Worm (Caenorhabditis elegans) whole organism, L4 larva: ENCODE measurements around the gene nlp-28.

Source experiments
- F44E2.7 ChIP-seq: fragments of 200-800 bp; sonication (Bioruptor generic); IDR thresholded peaks from 2 replicates; pipeline ENCODE4 v2.1.2; 2022; ENCODE audit warnings: missing genetic modification characterization, missing compliant biosample characterization
- T20F7.1 ChIP-seq: fragments of 200-800 bp; sonication (Bioruptor generic); optimal IDR thresholded peaks from 2 replicates; lab custom pipeline; 2018; ENCODE audit warnings: mild to moderate bottlenecking, missing genetic modification characterization, missing compliant biosample characterization
- Y48G9A.11 ChIP-seq: fragments of 200-800 bp; sonication (Bioruptor generic); IDR thresholded peaks from 2 replicates; pipeline ENCODE4 v1.3.6; 2022; ENCODE audit warnings: missing genetic modification reagents, missing genetic modification characterization, missing compliant biosample characterization
- ZK546.5 ChIP-seq, 2 experiments: sonication (generic microtip); optimal IDR thresholded peaks; 2 replicates each; lab custom pipeline; 2017; ENCODE audit warnings: missing biosample characterization in 2 of 2, missing genetic modification characterization in 2 of 2
- ama-1 ChIP-seq: fragments of 150-350 bp; optimal IDR thresholded peaks from 2 replicates; lab custom pipeline; 2014; ENCODE audit warnings: inconsistent platforms, mixed read lengths
- ceh-20 ChIP-seq: fragments of 200-800 bp; sonication (Bioruptor generic); IDR thresholded peaks from 2 replicates; pipeline ENCODE4 v1.3.6; 2022; ENCODE audit warnings: missing genetic modification reagents, missing genetic modification characterization, missing compliant biosample characterization
- ceh-28 ChIP-seq: fragments of 150-350 bp; optimal IDR thresholded peaks from 2 replicates; lab custom pipeline; 2014; ENCODE audit warnings: missing biosample characterization, missing genetic modification reagents, missing genetic modification characterization
- daf-16 ChIP-seq, 3 experiments: sonication (generic microtip); optimal IDR thresholded peaks; 2 replicates each; lab custom pipeline; 2016 to 2017; ENCODE audit warnings: missing genetic modification characterization in 3 of 3, missing genetic modification reagents in 3 of 3, mild to moderate bottlenecking in 2 of 3, missing compliant biosample characterization in 2 of 3, missing biosample characterization in 1 of 3, moderate library complexity in 1 of 3
- dmd-6 ChIP-seq: fragments of 200-800 bp; sonication (Bioruptor generic); IDR thresholded peaks from 2 replicates; pipeline ENCODE4 v1.3.6; 2022; ENCODE audit warnings: missing genetic modification reagents, missing genetic modification characterization, missing compliant biosample characterization
- dmd-9 ChIP-seq: fragments of 200-800 bp; sonication (Bioruptor generic); IDR thresholded peaks from 2 replicates; pipeline ENCODE4 v1.3.6; 2022; ENCODE audit warnings: missing genetic modification reagents, missing genetic modification characterization, missing compliant biosample characterization
- dpl-1 ChIP-seq: fragments of 150-350 bp; optimal IDR thresholded peaks from 2 replicates; lab custom pipeline; 2014; ENCODE audit warnings: missing biosample characterization, missing genetic modification reagents, missing genetic modification characterization
- dve-1 ChIP-seq: sonication (generic microtip); optimal IDR thresholded peaks from 2 replicates; lab custom pipeline; 2017; ENCODE audit warnings: antibody characterized with exemption, mild to moderate bottlenecking, missing genetic modification characterization, missing compliant biosample characterization; ENCODE audit not compliant: insufficient read depth
- egl-27 ChIP-seq: sonication (generic microtip); optimal IDR thresholded peaks from 3 replicates; lab custom pipeline; 2017; ENCODE audit warnings: missing biosample characterization, missing genetic modification reagents, missing genetic modification characterization
- egl-43 ChIP-seq: fragments of 200-800 bp; sonication (Bioruptor generic); IDR thresholded peaks from 2 replicates; pipeline ENCODE4 v1.3.6; 2022; ENCODE audit warnings: missing genetic modification reagents, missing genetic modification characterization, missing compliant biosample characterization
- gei-8 ChIP-seq: fragments of 200-800 bp; sonication (Bioruptor generic); optimal IDR thresholded peaks from 2 replicates; lab custom pipeline; 2018; ENCODE audit warnings: mild to moderate bottlenecking, missing genetic modification characterization, missing compliant biosample characterization
- hlh-11 ChIP-seq: fragments of 200-800 bp; sonication (Bioruptor generic); optimal IDR thresholded peaks from 2 replicates; lab custom pipeline; 2018; ENCODE audit warnings: mild to moderate bottlenecking, missing genetic modification characterization, missing compliant biosample characterization
- hlh-30 ChIP-seq: sonication (generic microtip); optimal IDR thresholded peaks from 2 replicates; lab custom pipeline; 2017; ENCODE audit warnings: antibody characterized with exemption, mild to moderate bottlenecking, missing genetic modification characterization, missing compliant biosample characterization; ENCODE audit not compliant: insufficient read depth
- lin-1 ChIP-seq: fragments of 200-800 bp; sonication (Bioruptor generic); IDR thresholded peaks from 2 replicates; pipeline ENCODE4 v1.3.6; 2022; ENCODE audit warnings: missing genetic modification reagents, missing genetic modification characterization, missing compliant biosample characterization
- lin-13 ChIP-seq: fragments of 150-350 bp; optimal IDR thresholded peaks from 2 replicates; lab custom pipeline; 2014; ENCODE audit warnings: missing biosample characterization, missing genetic modification reagents, missing genetic modification characterization
- lin-15B ChIP-seq: fragments of 150-350 bp; sonication (generic microtip); optimal IDR thresholded peaks from 3 replicates; lab custom pipeline; 2014; ENCODE audit warnings: missing biosample characterization, missing genetic modification characterization
- madf-5 ChIP-seq, 2 experiments: fragments of 200-800 bp; sonication (Bioruptor generic); IDR thresholded peaks; 2 replicates each; pipeline ENCODE4 v1.3.6; 2022; ENCODE audit warnings: missing compliant biosample characterization in 2 of 2, missing genetic modification characterization in 2 of 2
- mdl-1 ChIP-seq, 2 experiments: fragments of 150-350 bp in 1 of 2; sonication (generic microtip) in 1 of 2; optimal IDR thresholded peaks; 2 replicates each; lab custom pipeline; 2014 to 2017; ENCODE audit warnings: missing biosample characterization in 2 of 2, missing genetic modification characterization in 2 of 2
- mxl-3 ChIP-seq: fragments of 200-800 bp; sonication (Bioruptor generic); optimal IDR thresholded peaks from 2 replicates; lab custom pipeline; 2018; ENCODE audit warnings: mild to moderate bottlenecking, missing genetic modification characterization, missing compliant biosample characterization
- nhr-102 ChIP-seq: sonication (generic microtip); optimal IDR thresholded peaks from 2 replicates; lab custom pipeline; 2016; ENCODE audit warnings: mild to moderate bottlenecking, missing genetic modification characterization, moderate library complexity, missing compliant biosample characterization
- nhr-11 ChIP-seq: fragments of 150-350 bp; optimal IDR thresholded peaks from 2 replicates; lab custom pipeline; 2014; ENCODE audit warnings: missing biosample characterization, missing genetic modification characterization
- nhr-28 ChIP-seq: fragments of 150-350 bp; optimal IDR thresholded peaks from 2 replicates; lab custom pipeline; 2014; ENCODE audit warnings: missing biosample characterization, missing genetic modification characterization
- nhr-41 ChIP-seq: fragments of 200-800 bp; sonication (Bioruptor generic); IDR thresholded peaks from 2 replicates; pipeline ENCODE4 v1.3.6; 2022; ENCODE audit warnings: missing genetic modification reagents, missing genetic modification characterization, missing compliant biosample characterization
- nhr-48 ChIP-seq: sonication (generic microtip); optimal IDR thresholded peaks from 2 replicates; lab custom pipeline; 2016; ENCODE audit warnings: mild to moderate bottlenecking, missing genetic modification characterization, missing compliant biosample characterization
- nhr-6 ChIP-seq: fragments of 150-350 bp; optimal IDR thresholded peaks from 2 replicates; lab custom pipeline; 2014; ENCODE audit warnings: missing biosample characterization, missing genetic modification characterization
- nhr-77 ChIP-seq: fragments of 150-350 bp; optimal IDR thresholded peaks from 2 replicates; lab custom pipeline; 2014; ENCODE audit warnings: missing biosample characterization, missing genetic modification characterization
- pha-4 ChIP-seq, 2 experiments: fragments of 150-350 bp in 1 of 2; fragments of 200-800 bp in 1 of 2; sonication (Bioruptor generic) in 1 of 2; IDR thresholded peaks in 1 of 2; optimal IDR thresholded peaks in 1 of 2; 2 replicates each; pipeline versions ENCODE4 v1.3.6 to Lab custom; 2014 to 2022; ENCODE audit warnings: missing genetic modification characterization in 2 of 2, missing genetic modification reagents in 2 of 2, missing biosample characterization in 1 of 2, missing compliant biosample characterization in 1 of 2
- php-3 ChIP-seq: fragments of 200-800 bp; sonication (Bioruptor generic); IDR thresholded peaks from 2 replicates; pipeline ENCODE4 v1.3.6; 2022; ENCODE audit warnings: missing genetic modification reagents, missing genetic modification characterization, missing compliant biosample characterization
- pqm-1 ChIP-seq: sonication (generic microtip); optimal IDR thresholded peaks from 2 replicates; lab custom pipeline; 2017; ENCODE audit warnings: missing biosample characterization, missing genetic modification characterization
- saeg-2 ChIP-seq: fragments of 200-800 bp; sonication (Bioruptor generic); IDR thresholded peaks from 2 replicates; pipeline ENCODE4 v1.3.6; 2022; ENCODE audit warnings: missing genetic modification reagents, missing genetic modification characterization, missing compliant biosample characterization
- snpc-4 ChIP-seq: fragments of 150-350 bp; optimal IDR thresholded peaks from 2 replicates; lab custom pipeline; 2014; ENCODE audit warnings: missing biosample characterization, missing genetic modification characterization
- zip-2 ChIP-seq: fragments of 150-350 bp; optimal IDR thresholded peaks from 2 replicates; lab custom pipeline; 2014; ENCODE audit warnings: missing biosample characterization, missing genetic modification characterization
- ztf-11 ChIP-seq: fragments of 150-350 bp; optimal IDR thresholded peaks from 2 replicates; lab custom pipeline; 2014; ENCODE audit warnings: missing biosample characterization, missing genetic modification characterization
- ztf-7 ChIP-seq: fragments of 150-350 bp; optimal IDR thresholded peaks from 2 replicates; lab custom pipeline; 2014; ENCODE audit warnings: missing biosample characterization, missing genetic modification characterization

nlp-28 gene

ce11 chrV:4022309-4022708 lies 34.6 kb downstream of the nlp-28 start, which contains the start of gene cyp-35A3:
Gene cyp-35A3 (plus strand): TSS chrV:4022609.
- TF ChIP-seq Y48G9A.11 (GFP tag; lab: Robert Waterston, UW): no peak
- TF ChIP-seq pha-4 (GFP tag; IDR thresholded peaks at IDR 0.05; lab: Robert Waterston, UW): no peak
- TF ChIP-seq pha-4 (tag; optimal IDR thresholded peaks at IDR 0.05; lab: Kevin White, UChicago): no peak
- TF ChIP-seq egl-27: no peak
- no peak for TF ChIP-seq nhr-102
- no peak for TF ChIP-seq T20F7.1
- no peak for TF ChIP-seq mxl-3 (GFP tag; lab: Kevin White, UChicago)
- TF ChIP-seq gei-8: no peak
- TF ChIP-seq ztf-11 (tag; lab: Kevin White, UChicago): no peak
- no peak for TF ChIP-seq ztf-7 (tag; lab: Kevin White, UChicago)
- no peak for TF ChIP-seq ama-1
- no peak for TF ChIP-seq ceh-28 (tag; lab: Kevin White, UChicago)
- no peak for TF ChIP-seq lin-13 (GFP tag; lab: Kevin White, UChicago)
- no peak for TF ChIP-seq mdl-1 (tag; optimal IDR thresholded peaks at IDR 0.05; lab: Kevin White, UChicago)
- no peak for TF ChIP-seq madf-5 (GFP tag; IDR thresholded peaks at IDR 0.05; lab: Robert Waterston, UW)
- TF ChIP-seq dmd-6 (GFP tag; lab: Robert Waterston, UW): no peak
- TF ChIP-seq ZK546.5 (tag; optimal IDR thresholded peaks at IDR 0.05; lab: Kevin White, UChicago): no peak
- TF ChIP-seq dmd-9: no peak
- no peak for TF ChIP-seq ceh-20
- TF ChIP-seq snpc-4: no peak
- no peak for TF ChIP-seq saeg-2

DNA sequence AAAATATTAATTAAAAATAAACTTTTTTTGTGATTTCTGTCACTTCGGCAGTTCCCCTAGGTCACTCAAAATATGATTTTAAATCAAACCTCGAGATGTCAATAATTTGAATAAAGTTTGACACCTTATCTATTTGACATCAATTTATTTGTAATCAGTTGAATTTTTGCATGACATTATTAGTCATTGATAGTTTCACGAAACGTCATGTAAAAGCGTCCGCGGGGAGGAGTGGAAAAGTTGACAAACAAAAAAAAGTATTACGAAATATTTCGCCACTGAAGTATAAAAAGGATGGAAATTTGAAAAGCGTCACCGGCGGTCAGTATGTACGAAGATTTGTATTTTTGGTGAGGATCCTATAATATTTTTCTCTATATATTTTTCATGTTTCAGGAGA lies 37.1 kb downstream of the nlp-28 start, which contains the start of gene K09D9.1:
Gene K09D9.1 (plus strand): TSS at position 271 of the 400 bp plus-strand sequence.
- TF ChIP-seq lin-15B (tag; lab: Kevin White, UChicago) (no peak), dpl-1 (GFP tag; lab: Kevin White, UChicago) (peak; percentile 14), lin-1 (GFP tag; lab: Robert Waterston, UW) (0 out of 2 replicates have a peak, but pooled peaks have one; percentile 45), hlh-30 (peak; percentile 79), zip-2 (peak; percentile 95), F44E2.7 (GFP tag; lab: Robert Waterston, UW) (no peak), php-3 (GFP tag; lab: Robert Waterston, UW) (peak; percentile 78), nhr-11 (tag; lab: Kevin White, UChicago) (no peak), nhr-102 (peak; percentile 66), nhr-48 (tag; lab: Kevin White, UChicago) (peak; percentile 45), dve-1 (tag; lab: Kevin White, UChicago) (peak; percentile 93), nhr-77 (tag; lab: Kevin White, UChicago) (peak; percentile 86), nhr-6 (tag; lab: Kevin White, UChicago) (peak; percentile 17), pha-4 (GFP tag; IDR thresholded peaks at IDR 0.05; lab: Robert Waterston, UW) (peak; percentile 38; the same call in 1 of the 2 replicates), pha-4 (tag; optimal IDR thresholded peaks at IDR 0.05; lab: Kevin White, UChicago) (peak; percentile 29), T20F7.1 (peak; percentile 70), pqm-1 (peak; percentile 75), nhr-41 (GFP tag; lab: Robert Waterston, UW) (peak; percentile 58; the same call in 1 of the 2 replicates), ceh-20 (no peak), nhr-28 (tag; lab: Kevin White, UChicago) (peak; percentile 81), egl-43 (GFP tag; lab: Robert Waterston, UW) (no peak), daf-16 (GFP tag; optimal IDR thresholded peaks at IDR 0.05; lab: Kevin White, UChicago) (peak in 1 of 2 experiments; percentile 57), daf-16 (tag; optimal IDR thresholded peaks at IDR 0.05; lab: Kevin White, UChicago) (peak; percentile 95), dmd-6 (GFP tag; lab: Robert Waterston, UW) (peak; percentile 97), hlh-11 (tag; lab: Kevin White, UChicago) (peak; percentile 84), egl-27 (no peak), ztf-7 (tag; lab: Kevin White, UChicago) (peak; percentile 67)
